Worm (Caenorhabditis elegans) whole organism, L1 larva: Measurements from ENCODE around the gene ZK757.2.

Experiments
- C04F5.9 ChIP-seq: sonication (generic microtip); optimal IDR thresholded peaks from 2 replicates; lab custom pipeline; 2016; ENCODE audit warnings: missing genetic modification characterization, missing compliant biosample characterization
- C16A3.4 ChIP-seq: fragments of 150-350 bp; optimal IDR thresholded peaks from 2 replicates; lab custom pipeline; 2014; ENCODE audit warnings: missing biosample characterization, missing genetic modification characterization
- F16B12.6 ChIP-seq: fragments of 150-350 bp; optimal IDR thresholded peaks from 2 replicates; lab custom pipeline; 2014; ENCODE audit warnings: missing biosample characterization, missing genetic modification characterization
- aly-2 ChIP-seq: fragments of 150-350 bp; optimal IDR thresholded peaks from 2 replicates; lab custom pipeline; 2014; ENCODE audit warnings: missing biosample characterization, missing genetic modification characterization
- ama-1 ChIP-seq: fragments of 150-350 bp; optimal IDR thresholded peaks from 2 replicates; lab custom pipeline; 2014
- blmp-1 ChIP-seq: fragments of 150-350 bp; optimal IDR thresholded peaks from 2 replicates; lab custom pipeline; 2014; ENCODE audit warnings: missing biosample characterization, missing genetic modification characterization
- ceh-63 ChIP-seq: fragments of 200-800 bp; sonication (Bioruptor generic); optimal IDR thresholded peaks from 2 replicates; lab custom pipeline; 2018; ENCODE audit warnings: mild to moderate bottlenecking, missing genetic modification characterization, missing compliant biosample characterization
- ceh-8 ChIP-seq: fragments of 200-800 bp; sonication (Bioruptor generic); optimal IDR thresholded peaks from 2 replicates; lab custom pipeline; 2018; ENCODE audit warnings: mild to moderate bottlenecking, missing genetic modification characterization, moderate library complexity, missing compliant biosample characterization
- dpl-1 ChIP-seq, 3 experiments: fragments of 150-350 bp in 2 of 3; sonication (generic microtip) in 1 of 3; optimal IDR thresholded peaks; 2 replicates each; lab custom pipeline; 2014 to 2017; ENCODE audit warnings: missing biosample characterization in 3 of 3, missing genetic modification characterization in 3 of 3, missing genetic modification reagents in 3 of 3
- efl-1 ChIP-seq, 4 experiments: fragments of 150-350 bp; optimal IDR thresholded peaks in 3 of 4; peaks in 1 of 4; 1 replicate in 1 of 4; 2 replicates in 3 of 4; lab custom pipeline; 2014; ENCODE audit warnings: missing biosample characterization in 2 of 4, missing genetic modification characterization in 2 of 4, missing genetic modification reagents in 2 of 4
- egl-13 ChIP-seq: sonication (generic microtip); optimal IDR thresholded peaks from 2 replicates; lab custom pipeline; 2016; ENCODE audit warnings: missing genotype, missing genetic modification reagents, missing genetic modification characterization, missing compliant biosample characterization
- elt-3 ChIP-seq, 6 experiments: fragments of 150-350 bp in 1 of 6; sonication (generic microtip); optimal IDR thresholded peaks; 2 replicates each; lab custom pipeline; 2017 to 2018; ENCODE audit warnings: missing biosample characterization in 6 of 6, missing genetic modification characterization in 6 of 6, inconsistent platforms in 1 of 6
- ets-5 ChIP-seq: fragments of 200-800 bp; sonication (Bioruptor generic); IDR thresholded peaks from 2 replicates; pipeline ENCODE4 v1.3.6; 2022; ENCODE audit warnings: missing genetic modification characterization, missing compliant biosample characterization
- fkh-4 ChIP-seq: sonication (generic microtip); optimal IDR thresholded peaks from 2 replicates; lab custom pipeline; 2016; ENCODE audit warnings: missing compliant biosample characterization, missing genetic modification characterization, borderline replicate concordance
- fkh-8 ChIP-seq: sonication (generic microtip); optimal IDR thresholded peaks from 2 replicates; lab custom pipeline; 2016; ENCODE audit warnings: mild to moderate bottlenecking, missing genetic modification characterization, missing compliant biosample characterization
- fos-1 ChIP-seq: fragments of 150-350 bp; optimal IDR thresholded peaks from 2 replicates; lab custom pipeline; 2014; ENCODE audit warnings: missing biosample characterization, missing genetic modification characterization
- grh-1 ChIP-seq: fragments of 200-800 bp; sonication (Bioruptor generic); IDR thresholded peaks from 2 replicates; pipeline ENCODE4 v1.3.6; 2022; ENCODE audit warnings: missing genetic modification reagents, missing genetic modification characterization, missing compliant biosample characterization
- hlh-17 ChIP-seq: fragments of 200-800 bp; sonication (Bioruptor generic); optimal IDR thresholded peaks from 2 replicates; lab custom pipeline; 2018; ENCODE audit warnings: missing genetic modification characterization, mild to moderate bottlenecking, missing compliant biosample characterization, moderate library complexity, borderline replicate concordance
- irx-1 ChIP-seq: sonication (generic microtip); optimal IDR thresholded peaks from 2 replicates; lab custom pipeline; 2016; ENCODE audit warnings: missing genetic modification characterization, missing compliant biosample characterization
- lin-14 ChIP-seq: fragments of 200-800 bp; sonication (Bioruptor generic); optimal IDR thresholded peaks from 2 replicates; lab custom pipeline; 2018; ENCODE audit warnings: mild to moderate bottlenecking, missing genetic modification characterization, moderate library complexity, missing compliant biosample characterization
- lin-15B ChIP-seq: fragments of 150-350 bp; sonication (generic microtip); optimal IDR thresholded peaks from 3 replicates; lab custom pipeline; 2014; ENCODE audit warnings: missing biosample characterization, missing genetic modification characterization
- lin-35 ChIP-seq, 2 experiments: fragments of 150-350 bp; optimal IDR thresholded peaks; 2 replicates each; lab custom pipeline; 2014; ENCODE audit warnings: missing biosample characterization in 2 of 2, missing genetic modification characterization in 2 of 2, missing genetic modification reagents in 2 of 2
- lsy-2 ChIP-seq, 2 experiments: fragments of 150-350 bp; optimal IDR thresholded peaks; 2 replicates each; lab custom pipeline; 2014; ENCODE audit warnings: missing biosample characterization in 2 of 2, missing genetic modification characterization in 2 of 2
- mef-2 ChIP-seq: fragments of 150-350 bp; optimal IDR thresholded peaks from 2 replicates; lab custom pipeline; 2014; ENCODE audit warnings: missing biosample characterization, missing genetic modification characterization
- mep-1 ChIP-seq: fragments of 150-350 bp; optimal IDR thresholded peaks from 2 replicates; lab custom pipeline; 2014; ENCODE audit warnings: missing biosample characterization, missing genetic modification characterization
- nhr-11 ChIP-seq: fragments of 150-350 bp; optimal IDR thresholded peaks from 2 replicates; lab custom pipeline; 2014; ENCODE audit warnings: missing biosample characterization, missing genetic modification characterization
- nhr-19 ChIP-seq: fragments of 200-800 bp; sonication (Bioruptor generic); conservative IDR thresholded peaks from 2 replicates; pipeline ENCODE4 v1.3.6; 2022; ENCODE audit warnings: missing genetic modification characterization, missing compliant biosample characterization
- nhr-237 ChIP-seq: fragments of 150-350 bp; optimal IDR thresholded peaks from 2 replicates; lab custom pipeline; 2014; ENCODE audit warnings: missing biosample characterization, missing genetic modification characterization
- nhr-76 ChIP-seq: sonication (generic microtip); optimal IDR thresholded peaks from 2 replicates; lab custom pipeline; 2017; ENCODE audit warnings: missing biosample characterization, missing genetic modification characterization
- nhr-77 ChIP-seq: fragments of 150-350 bp; optimal IDR thresholded peaks from 2 replicates; lab custom pipeline; 2014; ENCODE audit warnings: missing biosample characterization, missing genetic modification characterization
- nhr-84 ChIP-seq: sonication (generic microtip); optimal IDR thresholded peaks from 2 replicates; lab custom pipeline; 2017; ENCODE audit warnings: missing biosample characterization, missing genetic modification characterization
- nhr-85 ChIP-seq: sonication (generic microtip); peaks from one replicate; lab custom pipeline; 2016; ENCODE audit warnings: missing genetic modification characterization, inconsistent platforms, missing compliant biosample characterization
- nhr-90 ChIP-seq: sonication (generic microtip); optimal IDR thresholded peaks from 2 replicates; lab custom pipeline; 2016; ENCODE audit warnings: mild to moderate bottlenecking, missing genetic modification characterization, missing compliant biosample characterization; ENCODE audit not compliant: poor library complexity
- pqm-1 ChIP-seq: sonication (generic microtip); optimal IDR thresholded peaks from 3 replicates; lab custom pipeline; 2017; ENCODE audit warnings: missing biosample characterization, missing genetic modification characterization
- rnt-1 ChIP-seq: sonication (generic microtip); optimal IDR thresholded peaks from 2 replicates; lab custom pipeline; 2016; ENCODE audit warnings: mild to moderate bottlenecking, missing genetic modification characterization, moderate library complexity, missing compliant biosample characterization
- skn-1 ChIP-seq: fragments of 150-350 bp; optimal IDR thresholded peaks from 2 replicates; lab custom pipeline; 2014; ENCODE audit warnings: missing biosample characterization, missing genetic modification characterization
- snpc-4 ChIP-seq: fragments of 150-350 bp; optimal IDR thresholded peaks from 2 replicates; lab custom pipeline; 2014; ENCODE audit warnings: missing biosample characterization, missing genetic modification characterization
- snu-23 ChIP-seq: sonication (generic microtip); optimal IDR thresholded peaks from 2 replicates; lab custom pipeline; 2016; ENCODE audit warnings: missing genetic modification characterization, missing compliant biosample characterization
- sox-4 ChIP-seq: sonication (generic microtip); optimal IDR thresholded peaks from 2 replicates; lab custom pipeline; 2016; ENCODE audit warnings: missing genetic modification characterization, missing compliant biosample characterization
- swsn-7 ChIP-seq: sonication (generic microtip); optimal IDR thresholded peaks from 2 replicates; lab custom pipeline; 2016; ENCODE audit warnings: missing genetic modification characterization, missing compliant biosample characterization
- tlp-1 ChIP-seq: fragments of 150-350 bp; optimal IDR thresholded peaks from 2 replicates; lab custom pipeline; 2014; ENCODE audit warnings: missing biosample characterization, missing genetic modification characterization
- unc-30 ChIP-seq: sonication (generic microtip); optimal IDR thresholded peaks from 2 replicates; lab custom pipeline; 2017; ENCODE audit warnings: missing biosample characterization, missing genetic modification characterization
- unc-98 ChIP-seq: fragments of 200-800 bp; sonication (Bioruptor generic); IDR thresholded peaks from 2 replicates; pipeline ENCODE4 v1.3.6; 2022; ENCODE audit warnings: missing genetic modification characterization, missing compliant biosample characterization
- zag-1 ChIP-seq: fragments of 150-350 bp; optimal IDR thresholded peaks from 2 replicates; lab custom pipeline; 2014; ENCODE audit warnings: missing biosample characterization, missing genetic modification characterization
- ztf-4 ChIP-seq: fragments of 150-350 bp; optimal IDR thresholded peaks from 2 replicates; lab custom pipeline; 2014; ENCODE audit warnings: missing biosample characterization, missing genetic modification characterization

Gene ZK757.2

ce11 chrIII:9826005-9826404, 52.7 kb downstream of the ZK757.2 start (continued):
- TF ChIP-seq fkh-4 (tag; lab: Kevin White, UChicago) = no peak
- no peak for TF ChIP-seq tlp-1 (tag; lab: Kevin White, UChicago)
- TF ChIP-seq F16B12.6 (tag; lab: Kevin White, UChicago) = peak; percentile 60
- TF ChIP-seq snpc-4 (tag; lab: Kevin White, UChicago) = no peak
- TF ChIP-seq nhr-11 (tag; lab: Kevin White, UChicago) = no peak
- no peak for TF ChIP-seq lin-15B (tag; lab: Kevin White, UChicago)
- TF ChIP-seq lin-14 = peak; percentile 82
- TF ChIP-seq efl-1 (optimal IDR thresholded peaks at IDR 0.05; lab: Kevin White, UChicago) = peak; percentile 36 to 53
- TF ChIP-seq efl-1 (GFP tag; optimal IDR thresholded peaks at IDR 0.05 in 1 of 2; lab: Kevin White, UChicago) = peak; percentile 44 to 81
- TF ChIP-seq blmp-1 (tag; lab: Kevin White, UChicago) = peak; percentile 43
- peak; percentile 53 for TF ChIP-seq rnt-1 (tag; lab: Kevin White, UChicago)
- peak; percentile 56 for TF ChIP-seq swsn-7
- no peak for TF ChIP-seq zag-1 (tag; lab: Kevin White, UChicago)
- peak; percentile 76 for TF ChIP-seq mep-1 (tag; lab: Kevin White, UChicago)
- peak; percentile 28 for TF ChIP-seq irx-1 (tag; lab: Kevin White, UChicago)
- TF ChIP-seq nhr-76 (tag; lab: Kevin White, UChicago) = no peak
- TF ChIP-seq ets-5 (GFP tag; lab: Robert Waterston, UW) = no peak
- TF ChIP-seq sox-4 = no peak
- peak; percentile 89 for TF ChIP-seq ama-1 (lab: Kevin White, UChicago)
- no peak for TF ChIP-seq nhr-237
- TF ChIP-seq hlh-17 = no peak
- TF ChIP-seq fkh-8 (tag; lab: Kevin White, UChicago) = no peak
- TF ChIP-seq unc-30 (tag; lab: Kevin White, UChicago) = no peak
- peak; percentile 41 for TF ChIP-seq fos-1 (tag; lab: Kevin White, UChicago)
- TF ChIP-seq lsy-2 (tag; optimal IDR thresholded peaks at IDR 0.05; lab: Kevin White, UChicago) = peak; percentile 65 to 81
- peak; percentile 12 for TF ChIP-seq C04F5.9
- TF ChIP-seq elt-3 (tag; optimal IDR thresholded peaks at IDR 0.05; lab: Kevin White, UChicago) = no peak
- no peak for TF ChIP-seq unc-98 (GFP tag; lab: Robert Waterston, UW)
- no peak for TF ChIP-seq nhr-84 (tag; lab: Kevin White, UChicago)
- no peak for TF ChIP-seq mef-2 (tag; lab: Kevin White, UChicago)
- peak; percentile 61 for TF ChIP-seq skn-1
- peak; percentile 1 for TF ChIP-seq nhr-77 (tag; lab: Kevin White, UChicago)
- peak; percentile 18 for TF ChIP-seq ztf-4
- peak; percentile 42 for TF ChIP-seq nhr-90 (tag; lab: Kevin White, UChicago)
- TF ChIP-seq nhr-85 (tag; lab: Kevin White, UChicago) = peak; percentile 86
- TF ChIP-seq pqm-1 (tag; lab: Kevin White, UChicago) = no peak
- TF ChIP-seq egl-13 = no peak
- peak; percentile 15 for TF ChIP-seq aly-2 (tag; lab: Kevin White, UChicago)
- TF ChIP-seq, all 84 proteins: peak for 36

- no peak for TF ChIP-seq snpc-4 (tag; lab: Kevin White, UChicago)
- no peak for TF ChIP-seq nhr-19 (GFP tag; lab: Robert Waterston, UW)
- TF ChIP-seq lin-14 = peak; percentile 31
- no peak for TF ChIP-seq nhr-84 (tag; lab: Kevin White, UChicago)
- peak; percentile 30 for TF ChIP-seq F16B12.6 (tag; lab: Kevin White, UChicago)
- no peak for TF ChIP-seq grh-1 (GFP tag; lab: Robert Waterston, UW)
- no peak for TF ChIP-seq ceh-63 (GFP tag; lab: Kevin White, UChicago)
- no peak for TF ChIP-seq ztf-4
- no peak for TF ChIP-seq tlp-1 (tag; lab: Kevin White, UChicago)
- no peak for TF ChIP-seq C16A3.4
- TF ChIP-seq ceh-8 (GFP tag; lab: Kevin White, UChicago) = no peak
- TF ChIP-seq mep-1 (tag; lab: Kevin White, UChicago) = peak; percentile 12
- TF ChIP-seq dpl-1 (GFP tag; optimal IDR thresholded peaks at IDR 0.05; lab: Kevin White, UChicago) = peak; percentile 21 to 33 (median 32)
- TF ChIP-seq lsy-2 (tag; optimal IDR thresholded peaks at IDR 0.05; lab: Kevin White, UChicago) = peak in 1 of 2 experiments; percentile 9
- TF ChIP-seq blmp-1 (tag; lab: Kevin White, UChicago) = peak; percentile 58
- TF ChIP-seq fkh-4 (tag; lab: Kevin White, UChicago) = no peak
- TF ChIP-seq snu-23 (GFP tag; lab: Kevin White, UChicago) = peak; percentile 33
- TF ChIP-seq elt-3 (tag; optimal IDR thresholded peaks at IDR 0.05; lab: Kevin White, UChicago) = peak in 1 of 6 experiments; percentile 67
- TF ChIP-seq lin-35 (GFP tag; optimal IDR thresholded peaks at IDR 0.05; lab: Kevin White, UChicago) = peak; percentile 33 to 36
These were observed 53.5 kb downstream of the ZK757.2 start, which contains the start of gene ZK632.9 for ce11 chrIII:9825073-9825828. Gene ZK632.9, minus strand, starts transcription at chrIII:9825432.
